Worm (Caenorhabditis elegans) whole organism, early embryonic: ENCODE results near the gene H20J04.6.

ENCODE experiments used
- B0310.2 ChIP-seq: sonication (generic microtip); optimal IDR thresholded peaks from 2 replicates; lab custom pipeline; 2016; ENCODE audit warnings: mild to moderate bottlenecking, missing genetic modification characterization, missing compliant biosample characterization
- F13C5.2 ChIP-seq: sonication (generic microtip); optimal IDR thresholded peaks from 2 replicates; lab custom pipeline; 2017; ENCODE audit warnings: mild to moderate bottlenecking, missing genetic modification characterization, inconsistent platforms, missing compliant biosample characterization
- ama-1 ChIP-seq: fragments of 150-350 bp; optimal IDR thresholded peaks from 2 replicates; lab custom pipeline; 2014
- ceh-13 ChIP-seq: fragments of 200-800 bp; sonication (Bioruptor generic); optimal IDR thresholded peaks from 2 replicates; lab custom pipeline; 2018; ENCODE audit warnings: mild to moderate bottlenecking, missing genetic modification characterization, missing compliant biosample characterization
- flt-1 ChIP-seq: fragments of 200-800 bp; sonication (Bioruptor generic); IDR thresholded peaks from 2 replicates; pipeline ENCODE4 v1.3.6; 2022; ENCODE audit warnings: missing genetic modification characterization, missing compliant biosample characterization
- hnd-1 ChIP-seq: sonication (generic microtip); optimal IDR thresholded peaks from 2 replicates; lab custom pipeline; 2016; ENCODE audit warnings: missing genetic modification characterization, missing compliant biosample characterization
- pes-1 ChIP-seq: fragments of 200-800 bp; sonication (Bioruptor generic); IDR thresholded peaks from 2 replicates; pipeline ENCODE4 v1.3.6; 2022; ENCODE audit warnings: missing genetic modification reagents, missing genetic modification characterization, missing compliant biosample characterization
- sea-1 ChIP-seq: fragments of 200-800 bp; sonication (Bioruptor generic); conservative IDR thresholded peaks from 2 replicates; pipeline ENCODE4 v1.3.6; 2022; ENCODE audit warnings: missing genetic modification characterization, missing compliant biosample characterization
- tbx-11 ChIP-seq: fragments of 200-800 bp; sonication (Bioruptor generic); IDR thresholded peaks from 2 replicates; pipeline ENCODE4 v1.3.6; 2022; ENCODE audit warnings: missing genetic modification characterization, missing compliant biosample characterization
- tra-4 ChIP-seq: sonication (generic microtip); optimal IDR thresholded peaks from 2 replicates; lab custom pipeline; 2017; ENCODE audit warnings: missing genetic modification characterization, missing compliant biosample characterization

- TF ChIP-seq flt-1 (GFP tag; lab: Robert Waterston, UW) (no peak), pes-1 (GFP tag; lab: Robert Waterston, UW) (no peak), ama-1 (lab: Kevin White, UChicago) (no peak), B0310.2 (tag; lab: Kevin White, UChicago) (no peak), F13C5.2 (no peak), hnd-1 (tag; lab: Kevin White, UChicago) (no peak), sea-1 (GFP tag; lab: Robert Waterston, UW) (no peak), tbx-11 (no peak), ceh-13 (GFP tag; lab: Kevin White, UChicago) (no peak), tra-4 (tag; lab: Kevin White, UChicago) (no peak)
Measured at ce11 chrII:4294189-4294588, 28.9 kb upstream of the H20J04.6 start.
